Fruit fly (Drosophila melanogaster): ENCODE results near the gene dy.
A peak's percentile ranks its signal among the peaks of the same experiment; 100 is the strongest.

Gene dy

dm6 chrX:11819241-11819862, 40.8 kb upstream of the dy start:
- TF ChIP-seq gem (tag; optimal IDR thresholded peaks at IDR 0.05) (peak; percentile 22), Med (GFP tag) (peak; percentile 52), CG6272 (GFP tag; IDR thresholded peaks at IDR 0.05) (no peak), sug (tag; optimal IDR thresholded peaks at IDR 0.05) (peak; percentile 22), Drgx (GFP tag; IDR thresholded peaks at IDR 0.05) (0 out of 2 replicates have a peak, but pooled peaks have one; percentile 17), exex (tag; optimal IDR thresholded peaks at IDR 0.05) (peak; percentile 9), grau (tag; optimal IDR thresholded peaks at IDR 0.05) (peak; percentile 58), gro (GFP tag; optimal IDR thresholded peaks at IDR 0.05) (no peak), mirr (GFP tag; optimal IDR thresholded peaks at IDR 0.05) (peak; percentile 62), Blimp-1 (GFP tag; optimal IDR thresholded peaks at IDR 0.05) (no peak)

dm6 chrX:11818767-11819089, 40.1 kb upstream of the dy start:
- no peak for TF ChIP-seq Sry-δ (GFP tag; optimal IDR thresholded peaks at IDR 0.05)
- TF ChIP-seq yki (optimal IDR thresholded peaks at IDR 0.05) = peak; percentile 67
- TF ChIP-seq Tbp (GFP tag; optimal IDR thresholded peaks at IDR 0.05) = no peak
- no peak for TF ChIP-seq Asciz (GFP tag; optimal IDR thresholded peaks at IDR 0.05)
- TF ChIP-seq nau (GFP tag; optimal IDR thresholded peaks at IDR 0.05) = no peak
- TF ChIP-seq CG1832 (GFP tag; optimal IDR thresholded peaks at IDR 0.05) = peak; percentile 6
- no peak for TF ChIP-seq NFAT (GFP tag; IDR thresholded peaks at IDR 0.05)
- TF ChIP-seq CG7963 (GFP tag; IDR thresholded peaks at IDR 0.05; ENCODE audit: partially characterized antibody) = no peak
- TF ChIP-seq vnd (GFP tag; IDR thresholded peaks at IDR 0.05; ENCODE audit: partially characterized antibody) = no peak
- TF ChIP-seq Trl (optimal IDR thresholded peaks at IDR 0.05) = peak; percentile 41 to 89
- TF ChIP-seq Trl (GFP tag; optimal IDR thresholded peaks at IDR 0.05) = no peak
- TF ChIP-seq Ets97D (GFP tag; optimal IDR thresholded peaks at IDR 0.05) = no peak
- TF ChIP-seq CG8290 (GFP tag; optimal IDR thresholded peaks at IDR 0.05) = no peak
- no peak for TF ChIP-seq CG8290 (tag; optimal IDR thresholded peaks at IDR 0.05)
- peak; percentile 11 for TF ChIP-seq CG3163 (GFP tag; optimal IDR thresholded peaks at IDR 0.05)
- no peak for TF ChIP-seq gsb-n (tag; optimal IDR thresholded peaks at IDR 0.05)
- TF ChIP-seq al (GFP tag; IDR thresholded peaks at IDR 0.05) = no peak

- TF ChIP-seq HLH3B (GFP tag; IDR thresholded peaks at IDR 0.05) (peak; percentile 96), stc (GFP tag; IDR thresholded peaks at IDR 0.05) (peak; percentile 97), salm (tag; optimal IDR thresholded peaks at IDR 0.05) (peak; percentile 93), Nf-YB (GFP tag; optimal IDR thresholded peaks at IDR 0.05) (peak; percentile 82), CG12219 (GFP tag; optimal IDR thresholded peaks at IDR 0.05) (peak; percentile 96), unc-4 (GFP tag; IDR thresholded peaks at IDR 0.05; ENCODE audit: partially characterized antibody) (peak; percentile 24; the same call in 1 of the 2 replicates), esg (GFP tag; conservative IDR thresholded peaks at IDR 0.05) (peak; percentile 92), usp (GFP tag; optimal IDR thresholded peaks at IDR 0.05) (no peak), Xrp1 (GFP tag; IDR thresholded peaks at IDR 0.05) (peak; percentile 97), CG3838 (GFP tag; optimal IDR thresholded peaks at IDR 0.05) (peak; percentile 90), CG9609 (GFP tag; optimal IDR thresholded peaks at IDR 0.05) (peak; percentile 95), lab (GFP tag; optimal IDR thresholded peaks at IDR 0.05) (peak; percentile 96), otp (GFP tag; IDR thresholded peaks at IDR 0.05) (peak; percentile 95), CG9727 (GFP tag; optimal IDR thresholded peaks at IDR 0.05) (peak; percentile 93), HLHmδ (GFP tag; optimal IDR thresholded peaks at IDR 0.05) (no peak), ham (GFP tag; IDR thresholded peaks at IDR 0.05) (peak; percentile 47; the same call in 1 of the 2 replicates), Neu2 (GFP tag; optimal IDR thresholded peaks at IDR 0.05; ENCODE audit: borderline replicate concordance) (peak; percentile 82), Max (GFP tag; optimal IDR thresholded peaks at IDR 0.05) (peak; percentile 88), jing (GFP tag; optimal IDR thresholded peaks at IDR 0.05) (peak; percentile 88), eyg (GFP tag; optimal IDR thresholded peaks at IDR 0.05) (peak; percentile 89), CG34224 (GFP tag; IDR thresholded peaks at IDR 0.05; ENCODE audit: partially characterized antibody) (no peak; the same call in 2 of the 3 replicates), CG10147 (GFP tag; optimal IDR thresholded peaks at IDR 0.05) (peak; percentile 77)
These were observed 39.6 kb upstream of the dy start for dm6 chrX:11818047-11818766.
